Worm (Caenorhabditis elegans): ENCODE results near the gene Y54E2A.7.

Y54E2A.7 gene

DNA sequence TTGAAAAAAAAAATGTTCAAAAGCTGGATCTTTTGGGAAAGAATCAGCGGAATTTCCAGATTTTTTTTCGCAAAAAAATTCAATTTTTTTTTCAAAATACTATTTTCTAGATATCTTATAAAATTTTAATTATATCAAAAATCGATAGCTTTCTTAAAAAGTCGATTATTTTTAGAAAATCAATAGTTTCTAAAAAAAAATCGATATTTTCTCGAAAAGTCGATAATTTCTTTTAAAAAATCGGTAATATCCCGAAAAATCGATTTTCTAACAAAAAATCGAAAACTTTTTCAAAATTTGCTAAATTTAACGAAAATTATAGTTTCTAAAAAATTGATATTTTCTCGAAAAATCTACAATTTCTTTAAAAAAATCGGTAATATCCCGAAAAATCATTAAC lies 4.0 kb downstream of the Y54E2A.7 start:
- TF ChIP-seq ceh-2 (tag; optimal IDR thresholded peaks at IDR 0.05) (no peak), ceh-9 (tag; optimal IDR thresholded peaks at IDR 0.05) (no peak), pros-1 (tag; optimal IDR thresholded peaks at IDR 0.05) (no peak)

DNA sequence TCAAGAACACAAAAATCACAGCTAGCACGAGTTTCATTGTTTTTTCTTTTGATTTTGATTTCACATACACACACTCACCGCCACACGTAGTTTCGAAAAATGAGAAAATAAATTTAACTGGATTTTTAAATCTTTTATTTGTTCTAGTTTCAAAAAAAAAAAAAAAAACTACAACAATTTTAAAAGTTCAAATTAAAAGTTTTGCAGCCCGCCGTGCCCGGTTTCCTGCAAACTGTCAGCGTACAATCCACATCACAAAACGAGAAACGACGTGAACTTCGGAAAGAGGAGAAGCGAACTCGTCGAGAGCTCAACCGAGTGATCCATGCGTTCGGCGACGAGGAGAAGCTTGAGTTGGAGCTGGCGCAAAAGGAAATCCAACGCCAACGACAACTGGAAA lies 15.1 kb downstream of the Y54E2A.7 start, which contains the start of gene Y54E2A.5:
Gene Y54E2A.5 (minus strand): TSS at position 101 of the 400 bp plus-strand sequence.
- TF ChIP-seq hlh-15 (tag; optimal IDR thresholded peaks at IDR 0.05), result no peak
- TF ChIP-seq ahr-1 (tag; optimal IDR thresholded peaks at IDR 0.05), result no peak
- TF ChIP-seq fax-1 (tag; optimal IDR thresholded peaks at IDR 0.05), result no peak
- no peak for TF ChIP-seq npax-4 (tag; optimal IDR thresholded peaks at IDR 0.05)
- TF ChIP-seq hlh-30 (tag; optimal IDR thresholded peaks at IDR 0.05; ENCODE audit: insufficient read depth), result no peak
- no peak for TF ChIP-seq ref-2 (tag; optimal IDR thresholded peaks at IDR 0.05)
- TF ChIP-seq sox-4 (tag; optimal IDR thresholded peaks at IDR 0.05), result no peak
- TF ChIP-seq unc-86 (tag; optimal IDR thresholded peaks at IDR 0.05), result no peak
- no peak for TF ChIP-seq ceh-2 (tag; optimal IDR thresholded peaks at IDR 0.05)
- no peak for TF ChIP-seq sox-2 (GFP tag; IDR thresholded peaks at IDR 0.05)
- no peak for TF ChIP-seq tbx-7 (tag; optimal IDR thresholded peaks at IDR 0.05)
- TF ChIP-seq ceh-9 (tag; optimal IDR thresholded peaks at IDR 0.05), result no peak
- no peak for TF ChIP-seq C08G9.2 (tag; optimal IDR thresholded peaks at IDR 0.05)
- no peak for TF ChIP-seq elt-2 (tag; optimal IDR thresholded peaks at IDR 0.05)
- no peak for TF ChIP-seq sdc-2 (tag; optimal IDR thresholded peaks at IDR 0.05)
- no peak for TF ChIP-seq pqm-1 (tag; optimal IDR thresholded peaks at IDR 0.05)
- TF ChIP-seq hlh-6 (tag; optimal IDR thresholded peaks at IDR 0.05), result no peak
- TF ChIP-seq ama-1 (optimal IDR thresholded peaks at IDR 0.05), result no peak
- no peak for TF ChIP-seq ceh-24 (tag; optimal IDR thresholded peaks at IDR 0.05)

DNA sequence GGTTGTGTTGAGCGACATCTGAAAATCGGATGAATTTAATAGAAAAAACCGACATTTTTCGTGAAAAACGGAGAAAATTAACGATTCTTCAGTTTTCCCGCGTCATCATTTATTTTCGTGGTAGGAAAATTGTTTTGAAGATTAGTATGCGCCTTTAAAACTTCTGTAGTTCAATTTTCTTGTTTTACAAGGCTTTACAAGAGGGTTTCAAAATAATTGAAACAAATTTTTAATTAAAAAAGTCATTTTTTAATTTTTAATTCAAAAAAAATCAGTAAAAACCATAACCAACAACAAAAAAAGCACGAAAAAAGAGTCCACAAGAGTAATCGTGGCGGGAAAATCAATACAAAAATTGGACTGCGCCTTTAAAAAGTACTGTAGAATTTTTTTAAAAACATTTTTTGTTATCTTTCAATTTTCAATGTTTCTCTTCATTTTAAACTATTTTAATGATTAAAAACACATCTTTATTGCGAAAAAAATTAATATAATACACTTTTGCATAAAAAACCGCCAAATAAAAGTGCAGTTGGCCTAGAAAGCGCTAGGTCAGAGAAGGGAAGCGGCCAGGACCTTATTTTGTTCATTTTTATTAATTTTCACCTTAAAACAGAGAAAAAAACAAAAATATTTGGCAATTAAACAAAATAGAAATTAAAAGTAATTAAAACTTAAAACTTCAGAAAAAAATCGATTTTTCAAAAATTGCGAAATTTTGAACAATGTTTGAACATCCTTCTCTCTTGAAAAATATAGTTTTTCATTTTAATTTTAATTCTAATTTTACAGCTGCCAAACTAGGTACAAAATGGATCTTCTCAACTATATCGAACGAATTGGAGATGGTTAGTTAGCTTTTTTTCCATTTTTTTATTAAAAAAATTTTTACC lies 18.7 kb downstream of the Y54E2A.7 start, which contains the start of the genes tac-1 and Y54E2A.4:
Gene tac-1 (minus strand): TSS at position 20 of the 893 bp plus-strand sequence.
Gene Y54E2A.4 (plus strand): TSS at position 765 of the 893 bp plus-strand sequence.
- TF ChIP-seq pax-1 (tag; optimal IDR thresholded peaks at IDR 0.05) (no peak), hlh-8 (tag; optimal IDR thresholded peaks at IDR 0.05) (no peak), rnt-1 (tag; optimal IDR thresholded peaks at IDR 0.05) (no peak), F13H6.1 (tag; optimal IDR thresholded peaks at IDR 0.05) (no peak), ceh-9 (tag; optimal IDR thresholded peaks at IDR 0.05) (no peak), ceh-31 (tag; optimal IDR thresholded peaks at IDR 0.05) (peak; percentile 3), odd-2 (tag; optimal IDR thresholded peaks at IDR 0.05) (no peak), nhr-11 (tag; optimal IDR thresholded peaks at IDR 0.05) (no peak)

DNA sequence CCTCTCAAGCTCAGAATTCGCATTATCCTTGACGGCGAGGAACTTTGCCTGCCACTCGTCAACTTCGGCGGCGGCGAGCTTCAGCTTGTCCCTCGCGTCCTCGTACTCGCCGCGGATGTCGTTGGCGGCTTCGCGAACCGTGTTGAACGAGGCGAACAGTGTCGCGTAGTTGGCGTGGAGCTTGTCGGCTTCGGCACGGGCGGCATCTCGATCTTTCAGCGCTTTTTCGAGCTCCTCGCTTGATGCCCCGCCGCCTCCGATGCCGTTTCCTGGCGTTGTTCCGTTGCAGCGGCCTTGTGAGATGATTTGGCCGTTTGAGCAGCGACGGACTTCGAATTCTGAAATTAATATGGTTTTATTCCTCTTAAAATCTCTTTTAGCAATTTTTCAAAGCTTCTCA lies 19.6 kb downstream of the Y54E2A.7 start:
- TF ChIP-seq F13H6.1 (tag; optimal IDR thresholded peaks at IDR 0.05) (no peak), zip-5 (tag; optimal IDR thresholded peaks at IDR 0.05) (no peak), elt-2 (tag; optimal IDR thresholded peaks at IDR 0.05) (no peak), pat-9 (tag; optimal IDR thresholded peaks at IDR 0.05) (no peak), ceh-45 (GFP tag; IDR thresholded peaks at IDR 0.05) (no peak), hlh-8 (tag; optimal IDR thresholded peaks at IDR 0.05) (no peak), fkh-6 (tag; optimal IDR thresholded peaks at IDR 0.05) (no peak), hlh-15 (tag; optimal IDR thresholded peaks at IDR 0.05) (no peak), ref-2 (tag; optimal IDR thresholded peaks at IDR 0.05) (no peak), ahr-1 (tag; optimal IDR thresholded peaks at IDR 0.05) (no peak), ceh-2 (tag; optimal IDR thresholded peaks at IDR 0.05) (no peak), unc-55 (GFP tag; optimal IDR thresholded peaks at IDR 0.05) (no peak), dve-1 (tag; optimal IDR thresholded peaks at IDR 0.05) (no peak), lin-11 (tag; optimal IDR thresholded peaks at IDR 0.05) (no peak)
